Fruit fly (Drosophila melanogaster): Measurements from ENCODE around the gene Hyls1.

- TF ChIP-seq salm (tag; optimal IDR thresholded peaks at IDR 0.05) (no peak), Dll (GFP tag; IDR thresholded peaks at IDR 0.05; ENCODE audit: partially characterized antibody) (no peak), Optix (GFP tag; IDR thresholded peaks at IDR 0.05) (no peak), run (tag; optimal IDR thresholded peaks at IDR 0.05) (no peak)
Measured at dm6 chr2L:16323544-16323943, 28.9 kb downstream of the Hyls1 start.
